Worm (Caenorhabditis elegans) whole organism, late embryonic: Measurements from ENCODE around the gene chil-25.

Experiments
- F13H6.1 ChIP-seq: sonication (generic microtip); optimal IDR thresholded peaks from 2 replicates; lab custom pipeline; 2016; ENCODE audit warnings: missing genetic modification characterization, missing compliant biosample characterization
- ama-1 ChIP-seq: fragments of 150-350 bp; optimal IDR thresholded peaks from 2 replicates; lab custom pipeline; 2014
- gmeb-2 ChIP-seq: sonication (generic microtip); optimal IDR thresholded peaks from 2 replicates; lab custom pipeline; 2016; ENCODE audit warnings: missing genetic modification characterization, inconsistent platforms, missing compliant biosample characterization
- hlh-6 ChIP-seq: sonication (generic microtip); optimal IDR thresholded peaks from 2 replicates; lab custom pipeline; 2016; ENCODE audit warnings: missing genotype, missing genetic modification characterization, missing compliant biosample characterization

DNA sequence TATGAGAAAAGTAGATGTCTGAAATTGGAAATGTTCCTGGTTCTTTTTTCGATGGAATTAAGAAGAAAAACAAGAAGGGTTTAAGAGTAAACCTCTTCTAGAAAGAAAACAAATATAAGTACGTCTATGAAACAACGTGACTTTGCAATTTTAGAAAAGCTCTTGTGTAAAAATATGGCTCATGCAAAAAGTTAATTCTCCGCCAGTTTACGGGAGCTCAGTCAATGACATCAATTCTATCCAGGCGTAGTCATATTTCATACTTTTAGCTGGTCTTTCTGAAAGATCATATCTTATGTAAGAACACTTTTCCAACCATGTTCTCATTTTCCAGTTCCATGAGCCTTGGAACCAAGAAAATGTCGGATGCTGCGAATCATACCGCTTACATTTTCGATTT lies 15.7 kb upstream of the chil-25 start:
- TF ChIP-seq hlh-6 (tag; lab: Kevin White, UChicago) (no peak), gmeb-2 (tag; lab: Kevin White, UChicago) (no peak), ama-1 (lab: Kevin White, UChicago) (no peak), F13H6.1 (tag; lab: Kevin White, UChicago) (no peak)
